Fruit fly (Drosophila melanogaster): ENCODE measurements around the gene alpha4GT1.
A peak's percentile ranks its signal among the peaks of the same experiment; 100 is the strongest.

The alpha4GT1 gene

dm6 chr2L:2999113-2999512 lies 23.8 kb downstream of the alpha4GT1 start, which contains the start of gene Ccdc85 (continued):
- TF ChIP-seq peb (GFP tag; IDR thresholded peaks at IDR 0.05) (no peak), lbe (GFP tag; optimal IDR thresholded peaks at IDR 0.05) (peak; percentile 12), YL-1 (GFP tag; optimal IDR thresholded peaks at IDR 0.05) (peak; percentile 28), CG8765 (GFP tag; IDR thresholded peaks at IDR 0.05) (no peak), CG11398 (GFP tag; optimal IDR thresholded peaks at IDR 0.05) (no peak), CG11696 (GFP tag; IDR thresholded peaks at IDR 0.05) (no peak), H15 (GFP tag; IDR thresholded peaks at IDR 0.05) (no peak), D (optimal IDR thresholded peaks at IDR 0.05) (no peak), D (GFP tag; optimal IDR thresholded peaks at IDR 0.05) (no peak), sob (GFP tag; IDR thresholded peaks at IDR 0.05) (no peak), CG31224 (GFP tag; IDR thresholded peaks at IDR 0.05) (no peak), CG17912 (GFP tag; optimal IDR thresholded peaks at IDR 0.05) (no peak), wek (GFP tag; optimal IDR thresholded peaks at IDR 0.05) (no peak), Asciz (GFP tag; optimal IDR thresholded peaks at IDR 0.05) (no peak), CG17612 (GFP tag; IDR thresholded peaks at IDR 0.05) (no peak), CG9609 (GFP tag; optimal IDR thresholded peaks at IDR 0.05) (no peak), HmgZ (tag; optimal IDR thresholded peaks at IDR 0.05) (peak; percentile 58), Atf6 (GFP tag; IDR thresholded peaks at IDR 0.05) (no peak; the same call in 1 of the 2 replicates), CG6689 (GFP tag; IDR thresholded peaks at IDR 0.05) (no peak), bowl (GFP tag; IDR thresholded peaks at IDR 0.05) (no peak), mam (GFP tag; optimal IDR thresholded peaks at IDR 0.05) (no peak), CG10431 (GFP tag; optimal IDR thresholded peaks at IDR 0.05) (no peak), B-H1 (GFP tag; IDR thresholded peaks at IDR 0.05) (no peak), pb (GFP tag; optimal IDR thresholded peaks at IDR 0.05) (no peak), CG12942 (GFP tag; optimal IDR thresholded peaks at IDR 0.05) (no peak), Hr3 (GFP tag; optimal IDR thresholded peaks at IDR 0.05) (no peak), CG15601 (tag; optimal IDR thresholded peaks at IDR 0.05) (peak; percentile 84), CG8478 (optimal IDR thresholded peaks at IDR 0.05) (no peak), dm (GFP tag; optimal IDR thresholded peaks at IDR 0.05) (no peak), CG18476 (GFP tag; optimal IDR thresholded peaks at IDR 0.05) (no peak), ftz-f1 (GFP tag; optimal IDR thresholded peaks at IDR 0.05) (no peak), crc (GFP tag; optimal IDR thresholded peaks at IDR 0.05) (no peak), tup (GFP tag; optimal IDR thresholded peaks at IDR 0.05) (no peak), ttk (GFP tag; IDR thresholded peaks at IDR 0.05) (no peak), slp2 (GFP tag; optimal IDR thresholded peaks at IDR 0.05) (no peak), dati (GFP tag; IDR thresholded peaks at IDR 0.05) (no peak), CG2202 (tag; optimal IDR thresholded peaks at IDR 0.05) (no peak), sna (GFP tag; IDR thresholded peaks at IDR 0.05; ENCODE audit: partially characterized antibody) (peak; percentile 96), Doc2 (GFP tag; IDR thresholded peaks at IDR 0.05) (no peak), scrt (GFP tag; optimal IDR thresholded peaks at IDR 0.05) (no peak), Lhr (GFP tag; optimal IDR thresholded peaks at IDR 0.05) (peak; percentile 12), CG12659 (GFP tag; optimal IDR thresholded peaks at IDR 0.05) (peak; percentile 51), NC2α (GFP tag; optimal IDR thresholded peaks at IDR 0.05) (no peak), en (GFP tag; optimal IDR thresholded peaks at IDR 0.05) (no peak), hb (GFP tag; IDR thresholded peaks at IDR 0.05; ENCODE audit: partially characterized antibody) (peak; percentile 98), CG11093 (GFP tag; IDR thresholded peaks at IDR 0.05) (no peak), D19B (GFP tag; optimal IDR thresholded peaks at IDR 0.05) (no peak), Scr (GFP tag; IDR thresholded peaks at IDR 0.05; ENCODE audit: partially characterized antibody) (peak; percentile 92), CG31365 (tag; optimal IDR thresholded peaks at IDR 0.05) (no peak), p53 (GFP tag; optimal IDR thresholded peaks at IDR 0.05) (no peak), pros (GFP tag; optimal IDR thresholded peaks at IDR 0.05) (no peak), CG10209 (GFP tag; optimal IDR thresholded peaks at IDR 0.05) (no peak), CG4854 (GFP tag; optimal IDR thresholded peaks at IDR 0.05) (no peak)

Measured in whole organism, embryonic.